Fruit fly (Drosophila melanogaster) whole organism, pupa: Measurements from ENCODE around the gene Fuca.

Experiments
- CG12605 ChIP-seq: fragments of 200-800 bp; sonication (Bioruptor generic); IDR thresholded peaks from 2 replicates; pipeline ENCODE4 v1.3.6; 2022; ENCODE audit warnings: missing biosample characterization, missing genetic modification characterization
- CG13204 ChIP-seq: fragments of 200-800 bp; sonication (Bioruptor generic); optimal IDR thresholded peaks from 2 replicates; lab custom pipeline; 2018; ENCODE audit warnings: missing biosample characterization, mild to moderate bottlenecking, missing genetic modification characterization, moderate library complexity
- CG14655 ChIP-seq: fragments of 200-800 bp; sonication (Bioruptor generic); optimal IDR thresholded peaks from 3 replicates; lab custom pipeline; 2017; ENCODE audit warnings: mild to moderate bottlenecking, missing biosample characterization, missing genetic modification reagents, missing genetic modification characterization
- CG15710 ChIP-seq: fragments of 200-800 bp; sonication (Bioruptor generic); optimal IDR thresholded peaks from 2 replicates; lab custom pipeline; 2018; ENCODE audit warnings: missing biosample characterization, mild to moderate bottlenecking, missing genetic modification characterization, moderate library complexity
- CG8159 ChIP-seq: fragments of 200-800 bp; sonication (Bioruptor generic); optimal IDR thresholded peaks from 3 replicates; lab custom pipeline; 2018; ENCODE audit warnings: missing biosample characterization, mild to moderate bottlenecking, missing genetic modification characterization, moderate library complexity
- CG9948 ChIP-seq: fragments of 200-800 bp; sonication (Bioruptor generic); optimal IDR thresholded peaks from 2 replicates; lab custom pipeline; 2018; ENCODE audit warnings: missing biosample characterization, mild to moderate bottlenecking, missing genetic modification characterization, moderate library complexity
- D1 ChIP-seq: fragments of 200-800 bp; sonication (Bioruptor generic); optimal IDR thresholded peaks from 2 replicates; lab custom pipeline; 2018; ENCODE audit warnings: missing biosample characterization, mild to moderate bottlenecking, missing genetic modification characterization, moderate library complexity
- EcR ChIP-seq: fragments of 200-800 bp; sonication (Bioruptor generic); optimal IDR thresholded peaks from 3 replicates; lab custom pipeline; 2019; ENCODE audit warnings: missing biosample characterization, missing genetic modification characterization, mild to moderate bottlenecking, moderate library complexity, missing genetic modification reagents
- Ets98B ChIP-seq: fragments of 200-800 bp; sonication (Bioruptor generic); IDR thresholded peaks from 2 replicates; pipeline ENCODE4 v1.3.6; 2022; ENCODE audit warnings: missing biosample characterization, missing genetic modification characterization
- Pif1A ChIP-seq: fragments of 200-800 bp; sonication (Bioruptor generic); optimal IDR thresholded peaks from 3 replicates; lab custom pipeline; 2016; ENCODE audit warnings: missing biosample characterization, missing genetic modification characterization
- Pif1B ChIP-seq: fragments of 200-800 bp; sonication (Bioruptor generic); optimal IDR thresholded peaks from 3 replicates; lab custom pipeline; 2016; ENCODE audit warnings: missing biosample characterization, missing genetic modification characterization
- Snoo ChIP-seq: fragments of 200-800 bp; sonication (Bioruptor generic); optimal IDR thresholded peaks from 3 replicates; lab custom pipeline; 2017; ENCODE audit warnings: missing biosample characterization, mild to moderate bottlenecking, missing genetic modification characterization, inconsistent platforms
- gl ChIP-seq: fragments of 200-800 bp; sonication (Bioruptor generic); optimal IDR thresholded peaks from 2 replicates; lab custom pipeline; 2018; ENCODE audit warnings: missing biosample characterization, mild to moderate bottlenecking, missing genetic modification characterization

dm6 chr3L:11530370-11530769 lies 7.9 kb upstream of the Fuca start:
- TF ChIP-seq CG12605 (GFP tag; lab: Robert Waterston, UW) = no peak
- TF ChIP-seq CG9948 (tag; lab: Kevin White, UChicago) = no peak
- TF ChIP-seq CG8159 (tag; lab: Kevin White, UChicago) = no peak
- TF ChIP-seq CG15710 = no peak
- TF ChIP-seq Pif1B (GFP tag; lab: Kevin White, UChicago) = no peak
- TF ChIP-seq CG14655 (GFP tag; lab: Kevin White, UChicago) = no peak
- TF ChIP-seq gl = no peak
- TF ChIP-seq D1 (tag; lab: Kevin White, UChicago) = no peak
- TF ChIP-seq EcR (GFP tag; lab: Kevin White, UChicago) = no peak
- no peak for TF ChIP-seq Pif1A
- TF ChIP-seq Snoo (tag; lab: Kevin White, UChicago) = no peak
- no peak for TF ChIP-seq Ets98B (GFP tag; lab: Robert Waterston, UW)
- no peak for TF ChIP-seq CG13204 (GFP tag; lab: Kevin White, UChicago)
